Worm (Caenorhabditis elegans): ENCODE results near the gene Y6D1A.1.

Gene Y6D1A.1

ce11 chrII:11806256-11806655 is 17.2 kb downstream of the Y6D1A.1 start, which contains the start of gene jmjd-1.1:
Gene jmjd-1.1, plus strand, starts transcription at chrII:11806556.
- no peak for TF ChIP-seq elt-1 (tag; optimal IDR thresholded peaks at IDR 0.05)
- TF ChIP-seq ceh-82 (tag; optimal IDR thresholded peaks at IDR 0.05): no peak
- no peak for TF ChIP-seq ZK546.5 (tag; optimal IDR thresholded peaks at IDR 0.05)
- no peak for TF ChIP-seq nhr-12 (tag; optimal IDR thresholded peaks at IDR 0.05)
- TF ChIP-seq ztf-4 (tag; optimal IDR thresholded peaks at IDR 0.05): no peak
- TF ChIP-seq ceh-28 (tag; optimal IDR thresholded peaks at IDR 0.05): no peak
- no peak for TF ChIP-seq nhr-23 (tag; optimal IDR thresholded peaks at IDR 0.05)
- TF ChIP-seq mdl-1 (tag; optimal IDR thresholded peaks at IDR 0.05): no peak
- TF ChIP-seq egl-5 (tag; optimal IDR thresholded peaks at IDR 0.05): no peak
- TF ChIP-seq unc-39 (tag; optimal IDR thresholded peaks at IDR 0.05): no peak
- TF ChIP-seq lsy-12 (tag; optimal IDR thresholded peaks at IDR 0.05): no peak
- no peak for TF ChIP-seq ama-1 (optimal IDR thresholded peaks at IDR 0.05)
- no peak for TF ChIP-seq nhr-77 (tag; optimal IDR thresholded peaks at IDR 0.05)
- TF ChIP-seq daf-12 (tag; optimal IDR thresholded peaks at IDR 0.05): no peak
- TF ChIP-seq nhr-11 (tag; optimal IDR thresholded peaks at IDR 0.05): no peak
- TF ChIP-seq lin-39 (tag; optimal IDR thresholded peaks at IDR 0.05): no peak
- TF ChIP-seq skn-1 (tag; optimal IDR thresholded peaks at IDR 0.05): no peak
- no peak for TF ChIP-seq nhr-67 (tag; optimal IDR thresholded peaks at IDR 0.05)

DNA sequence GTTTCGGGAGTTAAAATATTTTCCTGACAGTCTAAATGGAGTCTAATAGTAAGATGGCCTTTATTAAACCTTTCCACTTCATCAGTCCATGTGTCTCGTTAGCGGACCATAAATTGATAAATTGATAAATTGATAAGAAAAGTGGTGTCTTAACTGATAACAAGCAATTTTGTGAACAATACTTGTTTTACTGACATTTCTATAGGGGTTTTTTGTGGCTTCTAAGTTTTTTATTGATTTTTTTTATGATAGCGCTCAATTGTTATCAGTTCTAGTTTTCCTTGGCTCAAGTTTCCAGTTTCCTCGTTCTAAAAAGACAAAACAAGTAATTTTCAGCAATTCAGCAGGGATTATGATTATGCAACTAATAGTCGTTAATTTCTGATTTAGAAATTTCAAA is 21.0 kb downstream of the Y6D1A.1 start, which contains the start of gene F43G6.17:
Gene F43G6.17 (plus strand): TSS at position 301 of the 400 bp plus-strand sequence.
- TF ChIP-seq unc-39 (tag; optimal IDR thresholded peaks at IDR 0.05): no peak

DNA sequence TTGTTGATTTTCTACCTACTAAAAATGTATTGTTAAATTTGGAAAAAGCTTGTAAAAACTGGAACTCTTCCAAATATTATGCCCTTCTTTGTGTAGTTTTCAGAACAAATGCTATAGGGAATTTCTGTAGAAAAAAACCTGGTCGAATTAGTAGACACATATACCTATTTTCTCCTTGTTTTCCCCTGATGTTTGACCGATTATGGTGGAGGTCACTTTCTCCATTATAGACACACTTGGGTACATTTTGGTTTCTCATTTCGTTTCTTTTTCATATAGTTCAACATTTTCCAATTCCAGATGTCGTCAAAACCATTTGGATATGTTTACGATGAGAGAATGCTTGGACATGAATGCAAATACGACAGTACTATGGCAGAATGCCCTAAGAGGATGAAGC is 24.7 kb downstream of the Y6D1A.1 start, which contains the start of gene hda-5:
Gene hda-5 (plus strand): TSS at position 301 of the 400 bp plus-strand sequence.
- no peak for TF ChIP-seq skn-1 (tag; optimal IDR thresholded peaks at IDR 0.05)
- no peak for TF ChIP-seq nhr-237 (tag; optimal IDR thresholded peaks at IDR 0.05)
- TF ChIP-seq nfya-1 (tag; optimal IDR thresholded peaks at IDR 0.05; ENCODE audit: insufficient read depth): no peak
- no peak for TF ChIP-seq elt-2 (tag; optimal IDR thresholded peaks at IDR 0.05)
- no peak for TF ChIP-seq nhr-11 (tag; optimal IDR thresholded peaks at IDR 0.05)
- TF ChIP-seq unc-62 (GFP tag; optimal IDR thresholded peaks at IDR 0.05): no peak
- no peak for TF ChIP-seq daf-12 (tag; optimal IDR thresholded peaks at IDR 0.05)
- no peak for TF ChIP-seq nhr-43 (tag; optimal IDR thresholded peaks at IDR 0.05; ENCODE audit: poor library complexity, severe bottlenecking)
- TF ChIP-seq fkh-2 (tag; optimal IDR thresholded peaks at IDR 0.05): no peak
- TF ChIP-seq hmg-11 (tag; optimal IDR thresholded peaks at IDR 0.05): no peak
- no peak for TF ChIP-seq ceh-9 (tag; optimal IDR thresholded peaks at IDR 0.05)
- TF ChIP-seq elt-1 (tag; optimal IDR thresholded peaks at IDR 0.05): no peak
- no peak for TF ChIP-seq R02D3.7 (tag; optimal IDR thresholded peaks at IDR 0.05)
- no peak for TF ChIP-seq ceh-16 (tag; optimal IDR thresholded peaks at IDR 0.05)
- no peak for TF ChIP-seq pha-4 (tag; optimal IDR thresholded peaks at IDR 0.05)
- TF ChIP-seq nhr-67 (tag; optimal IDR thresholded peaks at IDR 0.05): no peak
- TF ChIP-seq pqm-1 (tag; optimal IDR thresholded peaks at IDR 0.05): no peak

- TF ChIP-seq R02D3.7 (tag; optimal IDR thresholded peaks at IDR 0.05) (no peak), elt-2 (tag; optimal IDR thresholded peaks at IDR 0.05) (peak; percentile 92), pqm-1 (tag; optimal IDR thresholded peaks at IDR 0.05) (peak; percentile 58), pha-4 (tag; optimal IDR thresholded peaks at IDR 0.05) (peak; percentile 90)
Observed at ce11 chrII:11797194-11797593, 26.2 kb downstream of the Y6D1A.1 start.

- no peak for TF ChIP-seq zag-1 (tag; optimal IDR thresholded peaks at IDR 0.05)
- no peak for TF ChIP-seq fkh-10 (GFP tag; optimal IDR thresholded peaks at IDR 0.05)
- TF ChIP-seq lin-39 (tag; optimal IDR thresholded peaks at IDR 0.05): peak; percentile 44
- no peak for TF ChIP-seq ceh-9 (tag; optimal IDR thresholded peaks at IDR 0.05)
Observed at ce11 chrII:11794392-11794791, 29.0 kb downstream of the Y6D1A.1 start.

- no peak for TF ChIP-seq ztf-4 (tag; optimal IDR thresholded peaks at IDR 0.05)
- TF ChIP-seq egl-5 (tag; optimal IDR thresholded peaks at IDR 0.05): no peak
- TF ChIP-seq hmg-11 (tag; optimal IDR thresholded peaks at IDR 0.05): no peak
- TF ChIP-seq nhr-43 (tag; optimal IDR thresholded peaks at IDR 0.05; ENCODE audit: poor library complexity, severe bottlenecking): no peak
- no peak for TF ChIP-seq eor-1 (tag; optimal IDR thresholded peaks at IDR 0.05)
- no peak for TF ChIP-seq mdl-1 (tag; optimal IDR thresholded peaks at IDR 0.05)
- no peak for TF ChIP-seq nhr-77 (tag; optimal IDR thresholded peaks at IDR 0.05)
- no peak for TF ChIP-seq ceh-9 (tag; optimal IDR thresholded peaks at IDR 0.05)
- TF ChIP-seq fkh-2 (tag; optimal IDR thresholded peaks at IDR 0.05): no peak
- TF ChIP-seq pqm-1 (tag; optimal IDR thresholded peaks at IDR 0.05): no peak
- TF ChIP-seq unc-39 (tag; optimal IDR thresholded peaks at IDR 0.05): no peak
- TF ChIP-seq nhr-76 (tag; optimal IDR thresholded peaks at IDR 0.05): no peak
Observed at ce11 chrII:11790458-11790857, 33.0 kb downstream of the Y6D1A.1 start, which contains the start of gene F43G6.4. Gene F43G6.4, plus strand, starts transcription at chrII:11790758.

Data from whole organism, L3 larva.